Worm (Caenorhabditis elegans) whole organism, midembryonic: ENCODE results near the gene T21D9.2.

Source experiments
- klf-2 ChIP-seq: fragments of 200-800 bp; sonication (Bioruptor generic); conservative IDR thresholded peaks from 2 replicates; pipeline ENCODE4 v1.3.6; 2022; ENCODE audit warnings: missing genetic modification reagents, missing genetic modification characterization, missing compliant biosample characterization
- ref-1 ChIP-seq: fragments of 200-800 bp; sonication (Bioruptor generic); conservative IDR thresholded peaks from 2 replicates; pipeline ENCODE4 v1.3.6; 2022; ENCODE audit warnings: missing genetic modification reagents, missing genetic modification characterization, missing compliant biosample characterization

DNA sequence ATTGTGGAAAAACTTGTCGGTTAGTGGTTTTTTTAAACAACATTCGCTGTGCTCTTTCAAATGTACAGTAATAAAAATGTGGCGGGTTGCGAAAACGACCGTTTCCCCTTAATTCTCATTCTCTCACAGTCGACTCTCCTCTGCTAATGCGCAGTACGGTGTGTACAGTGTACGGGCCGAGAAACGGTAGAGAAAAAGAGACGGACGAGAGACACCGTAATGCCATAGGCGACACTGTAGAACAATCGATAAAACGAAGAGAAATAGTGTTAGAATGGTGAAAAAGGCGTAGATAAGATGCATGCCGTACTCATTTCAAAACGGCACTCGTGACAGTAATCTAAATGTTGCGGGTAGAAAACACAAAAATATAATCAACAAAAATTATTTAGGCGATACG lies 6.2 kb downstream of the T21D9.2 start:
- TF ChIP-seq klf-2 (GFP tag; lab: Robert Waterston, UW) (no peak), ref-1 (no peak)
